Fruit fly (Drosophila melanogaster) whole organism, pupa: ENCODE results near the gene Gyc32E.
A peak's percentile ranks its signal among the peaks of the same experiment; 100 is the strongest.

Source experiments
- CG10348 ChIP-seq: fragments of 200-800 bp; sonication (Bioruptor generic); IDR thresholded peaks from 2 replicates; pipeline ENCODE4 v1.3.6; 2022; ENCODE audit warnings: missing biosample characterization, missing genetic modification characterization
- CG12605 ChIP-seq: fragments of 200-800 bp; sonication (Bioruptor generic); IDR thresholded peaks from 2 replicates; pipeline ENCODE4 v1.3.6; 2022; ENCODE audit warnings: missing biosample characterization, missing genetic modification characterization
- CG13204 ChIP-seq: fragments of 200-800 bp; sonication (Bioruptor generic); optimal IDR thresholded peaks from 2 replicates; lab custom pipeline; 2018; ENCODE audit warnings: missing biosample characterization, mild to moderate bottlenecking, missing genetic modification characterization, moderate library complexity
- CG14655 ChIP-seq: fragments of 200-800 bp; sonication (Bioruptor generic); optimal IDR thresholded peaks from 3 replicates; lab custom pipeline; 2017; ENCODE audit warnings: mild to moderate bottlenecking, missing biosample characterization, missing genetic modification reagents, missing genetic modification characterization
- CG15710 ChIP-seq: fragments of 200-800 bp; sonication (Bioruptor generic); optimal IDR thresholded peaks from 2 replicates; lab custom pipeline; 2018; ENCODE audit warnings: missing biosample characterization, mild to moderate bottlenecking, missing genetic modification characterization, moderate library complexity
- CG17806 ChIP-seq: fragments of 200-800 bp; sonication (Bioruptor generic); optimal IDR thresholded peaks from 2 replicates; lab custom pipeline; 2018; ENCODE audit warnings: missing biosample characterization, mild to moderate bottlenecking, missing genetic modification characterization, moderate library complexity
- CG32121 ChIP-seq: fragments of 200-800 bp; sonication (Bioruptor generic); IDR thresholded peaks from 2 replicates; pipeline ENCODE4 v1.3.6; 2022; ENCODE audit warnings: missing biosample characterization, missing genetic modification characterization
- CG34367 ChIP-seq: fragments of 200-800 bp; sonication (Bioruptor generic); optimal IDR thresholded peaks from 2 replicates; lab custom pipeline; 2018; ENCODE audit warnings: missing biosample characterization, mild to moderate bottlenecking, missing genetic modification characterization
- CG4496 ChIP-seq: fragments of 200-800 bp; sonication (Bioruptor generic); IDR thresholded peaks from 3 replicates; pipeline ENCODE4 v1.3.6; 2022; ENCODE audit warnings: missing biosample characterization, missing genetic modification characterization
- CG8159 ChIP-seq: fragments of 200-800 bp; sonication (Bioruptor generic); optimal IDR thresholded peaks from 3 replicates; lab custom pipeline; 2018; ENCODE audit warnings: missing biosample characterization, mild to moderate bottlenecking, missing genetic modification characterization, moderate library complexity
- CG8301 ChIP-seq: fragments of 200-800 bp; sonication (Bioruptor generic); optimal IDR thresholded peaks from 2 replicates; lab custom pipeline; 2018; ENCODE audit warnings: missing biosample characterization, mild to moderate bottlenecking, missing genetic modification characterization
- CG9948 ChIP-seq: fragments of 200-800 bp; sonication (Bioruptor generic); optimal IDR thresholded peaks from 2 replicates; lab custom pipeline; 2018; ENCODE audit warnings: missing biosample characterization, mild to moderate bottlenecking, missing genetic modification characterization, moderate library complexity
- D1 ChIP-seq: fragments of 200-800 bp; sonication (Bioruptor generic); optimal IDR thresholded peaks from 2 replicates; lab custom pipeline; 2018; ENCODE audit warnings: missing biosample characterization, mild to moderate bottlenecking, missing genetic modification characterization, moderate library complexity
- EcR ChIP-seq: fragments of 200-800 bp; sonication (Bioruptor generic); optimal IDR thresholded peaks from 3 replicates; lab custom pipeline; 2019; ENCODE audit warnings: missing biosample characterization, missing genetic modification characterization, mild to moderate bottlenecking, moderate library complexity, missing genetic modification reagents
- Ets98B ChIP-seq: fragments of 200-800 bp; sonication (Bioruptor generic); IDR thresholded peaks from 2 replicates; pipeline ENCODE4 v1.3.6; 2022; ENCODE audit warnings: missing biosample characterization, missing genetic modification characterization
- Pif1A ChIP-seq: fragments of 200-800 bp; sonication (Bioruptor generic); optimal IDR thresholded peaks from 3 replicates; lab custom pipeline; 2016; ENCODE audit warnings: missing biosample characterization, missing genetic modification characterization
- Pif1B ChIP-seq: fragments of 200-800 bp; sonication (Bioruptor generic); optimal IDR thresholded peaks from 3 replicates; lab custom pipeline; 2016; ENCODE audit warnings: missing biosample characterization, missing genetic modification characterization
- Snoo ChIP-seq: fragments of 200-800 bp; sonication (Bioruptor generic); optimal IDR thresholded peaks from 3 replicates; lab custom pipeline; 2017; ENCODE audit warnings: missing biosample characterization, mild to moderate bottlenecking, missing genetic modification characterization, inconsistent platforms
- fd96Ca ChIP-seq: fragments of 200-800 bp; sonication (Bioruptor generic); IDR thresholded peaks from 3 replicates; pipeline ENCODE4 v1.3.6; 2022; ENCODE audit warnings: missing biosample characterization, missing genetic modification characterization
- gl ChIP-seq: fragments of 200-800 bp; sonication (Bioruptor generic); optimal IDR thresholded peaks from 2 replicates; lab custom pipeline; 2018; ENCODE audit warnings: missing biosample characterization, mild to moderate bottlenecking, missing genetic modification characterization
- rn ChIP-seq: fragments of 200-800 bp; sonication (Bioruptor generic); IDR thresholded peaks from 2 replicates; pipeline ENCODE4 v1.3.6; 2022; ENCODE audit warnings: missing biosample characterization, missing genetic modification characterization

The Gyc32E gene

DNA sequence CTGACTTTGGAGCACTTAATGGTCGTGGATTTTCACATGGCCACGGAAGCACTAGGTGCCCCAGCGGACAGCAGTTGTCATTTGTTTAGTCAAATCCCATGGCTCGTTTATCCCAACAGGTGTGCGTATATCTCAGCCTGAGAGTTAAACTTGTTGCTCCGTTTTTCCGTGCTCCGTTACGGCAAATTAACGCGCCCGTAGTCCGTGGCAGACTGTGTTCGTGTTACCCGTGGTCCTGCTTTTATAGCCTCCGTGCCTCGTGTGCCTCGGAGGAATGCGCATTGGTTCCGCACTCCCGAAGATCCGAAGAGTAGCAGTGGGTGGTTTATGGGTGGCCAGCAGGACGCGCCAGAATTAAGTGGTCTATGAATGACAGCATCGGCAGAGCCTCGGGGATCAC lies at the start of gene Gyc32E:
Gyc32E (minus strand) TSS at position 133 of the 400 bp plus-strand sequence.
- TF ChIP-seq CG8159 (tag; lab: Kevin White, UChicago) (no peak), CG34367 (no peak), CG12605 (no peak), CG32121 (no peak), gl (tag; lab: Kevin White, UChicago) (no peak), CG13204 (GFP tag; lab: Kevin White, UChicago) (no peak), CG15710 (no peak), Pif1A (GFP tag; lab: Kevin White, UChicago) (no peak), CG4496 (GFP tag; lab: Robert Waterston, UW) (no peak), Ets98B (no peak), D1 (tag; lab: Kevin White, UChicago) (no peak), rn (no peak), EcR (GFP tag; lab: Kevin White, UChicago) (no peak), CG10348 (no peak), Snoo (tag; lab: Kevin White, UChicago) (no peak), CG8301 (tag; lab: Kevin White, UChicago) (no peak), CG14655 (no peak), CG9948 (no peak)

- no peak for TF ChIP-seq CG10348
- TF ChIP-seq EcR (GFP tag; lab: Kevin White, UChicago) = peak; percentile 55
These were observed 47.9 kb upstream of the Gyc32E start for dm6 chr2L:11196781-11197180.

- TF ChIP-seq CG32121 = no peak
- no peak for TF ChIP-seq fd96Ca (GFP tag; lab: Robert Waterston, UW)
- TF ChIP-seq CG14655 = no peak
- no peak for TF ChIP-seq CG8301 (tag; lab: Kevin White, UChicago)
- peak; percentile 33 for TF ChIP-seq CG8159 (tag; lab: Kevin White, UChicago)
- TF ChIP-seq CG12605 = no peak
- TF ChIP-seq, all 21 proteins: peak for 1
These were observed 47.3 kb upstream of the Gyc32E start for dm6 chr2L:11196219-11196618.

dm6 chr2L:11192691-11193090 lies 43.8 kb upstream of the Gyc32E start:
- TF ChIP-seq Ets98B (peak; percentile 27; the same call in 1 of the 2 replicates), CG17806 (no peak), CG32121 (0 out of 2 replicates have a peak, but pooled peaks have one; percentile 23), fd96Ca (GFP tag; lab: Robert Waterston, UW) (peak; percentile 27; the same call in 1 of the 3 replicates)

DNA sequence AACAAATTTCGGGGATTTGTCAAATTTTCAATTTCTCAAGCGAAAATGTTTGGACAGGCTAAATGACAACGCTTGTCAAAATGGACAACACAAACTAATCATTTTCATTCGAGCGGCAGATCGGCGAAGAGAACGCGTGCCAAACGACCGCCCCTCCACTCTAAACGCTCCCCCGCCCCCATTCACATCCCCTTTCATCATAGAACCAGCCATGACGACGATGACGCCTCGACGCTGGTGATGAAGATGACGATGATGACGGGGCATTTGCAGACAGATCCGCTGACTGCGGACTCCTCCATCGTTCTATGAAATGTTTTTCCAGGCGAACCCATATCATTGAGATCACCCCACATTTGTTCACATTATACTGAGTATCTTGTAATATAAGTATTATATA lies 41.3 kb upstream of the Gyc32E start:
- TF ChIP-seq CG8301 (tag; lab: Kevin White, UChicago) (no peak), rn (no peak)
- TF ChIP-seq, all 21 proteins: peak for 0

DNA sequence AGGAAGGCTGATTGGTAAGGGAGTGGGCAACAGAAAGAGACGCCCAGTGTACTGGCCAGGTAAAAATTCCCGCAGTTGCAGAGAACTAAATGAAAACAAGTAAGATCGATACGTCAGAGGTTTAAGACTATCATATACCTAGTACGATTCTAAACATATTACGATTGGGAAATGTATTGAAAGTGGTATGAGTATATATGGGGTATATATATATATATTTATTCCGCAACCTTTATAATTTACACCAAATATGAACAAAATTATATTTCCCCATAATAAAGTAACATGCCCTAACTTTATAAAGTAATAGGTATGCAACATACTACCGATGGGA lies 40.2 kb upstream of the Gyc32E start:
- no peak for TF ChIP-seq Pif1B (GFP tag; lab: Kevin White, UChicago)
- TF ChIP-seq CG10348 = no peak
- TF ChIP-seq Pif1A (GFP tag; lab: Kevin White, UChicago) = no peak
- no peak for TF ChIP-seq CG13204 (GFP tag; lab: Kevin White, UChicago)
- TF ChIP-seq CG4496 (GFP tag; lab: Robert Waterston, UW) = no peak
- TF ChIP-seq CG8301 (tag; lab: Kevin White, UChicago) = no peak
- TF ChIP-seq CG14655 = no peak
- peak; percentile 47 for TF ChIP-seq CG17806
- TF ChIP-seq CG8159 (tag; lab: Kevin White, UChicago) = peak; percentile 48
- no peak for TF ChIP-seq EcR (GFP tag; lab: Kevin White, UChicago)
- peak; percentile 32 for TF ChIP-seq Snoo (tag; lab: Kevin White, UChicago)
- TF ChIP-seq gl (tag; lab: Kevin White, UChicago) = no peak
- TF ChIP-seq CG34367 = peak; percentile 44
- TF ChIP-seq fd96Ca (GFP tag; lab: Robert Waterston, UW) = no peak
- TF ChIP-seq rn = no peak
- TF ChIP-seq CG12605 = no peak
- TF ChIP-seq CG9948 = peak; percentile 47
- TF ChIP-seq D1 (tag; lab: Kevin White, UChicago) = no peak
- no peak for TF ChIP-seq CG32121
- TF ChIP-seq Ets98B = no peak
- peak; percentile 64 for TF ChIP-seq CG15710

dm6 chr2L:11188395-11189115 lies 39.7 kb upstream of the Gyc32E start:
- peak; percentile 6 for TF ChIP-seq CG14655
- TF ChIP-seq CG15710 = no peak

dm6 chr2L:11184144-11184543 lies 35.2 kb upstream of the Gyc32E start:
- peak; percentile 87 for TF ChIP-seq Ets98B
- TF ChIP-seq EcR (GFP tag; lab: Kevin White, UChicago) = no peak
- peak; percentile 93 for TF ChIP-seq CG17806
- TF ChIP-seq Pif1A (GFP tag; lab: Kevin White, UChicago) = peak; percentile 89
- peak; percentile 74; the same call in 1 of the 2 replicates for TF ChIP-seq rn
- peak; percentile 92 for TF ChIP-seq CG15710
- TF ChIP-seq CG13204 (GFP tag; lab: Kevin White, UChicago) = peak; percentile 61
- peak; percentile 93 for TF ChIP-seq CG8301 (tag; lab: Kevin White, UChicago)
- TF ChIP-seq CG10348 = no peak
- TF ChIP-seq CG34367 = peak; percentile 92
- peak; percentile 79 for TF ChIP-seq D1 (tag; lab: Kevin White, UChicago)
- TF ChIP-seq CG4496 (GFP tag; lab: Robert Waterston, UW) = peak; percentile 86
- TF ChIP-seq CG14655 = peak; percentile 91
- TF ChIP-seq CG32121 = peak; percentile 65
- TF ChIP-seq CG8159 (tag; lab: Kevin White, UChicago) = peak; percentile 90
- peak; percentile 94 for TF ChIP-seq CG9948
- TF ChIP-seq gl (tag; lab: Kevin White, UChicago) = peak; percentile 82
- peak; percentile 87 for TF ChIP-seq Pif1B (GFP tag; lab: Kevin White, UChicago)
- TF ChIP-seq fd96Ca (GFP tag; lab: Robert Waterston, UW) = peak; percentile 79; the same call in 2 of the 3 replicates
- peak; percentile 70 for TF ChIP-seq Snoo (tag; lab: Kevin White, UChicago)
- peak; percentile 85 for TF ChIP-seq CG12605
